Fruit fly (Drosophila melanogaster) whole organism, embryonic: ENCODE measurements around the gene CG13833.

ENCODE experiments used
- Adf1 ChIP-seq: fragments of 200-800 bp; sonication (Bioruptor generic); IDR thresholded peaks from 2 replicates; pipeline ENCODE4 v1.3.6; 2022; ENCODE audit warnings: missing biosample characterization, missing genetic modification characterization
- B-H1 ChIP-seq: fragments of 200-800 bp; sonication (Bioruptor generic); IDR thresholded peaks from 3 replicates; pipeline ENCODE4 v1.3.6; 2022; ENCODE audit warnings: missing biosample characterization, missing genetic modification characterization
- CG10543 ChIP-seq: fragments of 200-800 bp; sonication (Bioruptor generic); optimal IDR thresholded peaks from 3 replicates; lab custom pipeline; 2017; ENCODE audit warnings: missing biosample characterization, mild to moderate bottlenecking, missing genetic modification characterization, moderate library complexity
- CG10565 ChIP-seq: fragments of 200-800 bp; sonication (Bioruptor generic); optimal IDR thresholded peaks from 3 replicates; lab custom pipeline; 2016; ENCODE audit warnings: missing biosample characterization, mild to moderate bottlenecking, missing genetic modification characterization
- CG1233 ChIP-seq: fragments of 200-800 bp; sonication (Bioruptor generic); optimal IDR thresholded peaks from 4 replicates; lab custom pipeline; 2018; ENCODE audit warnings: missing biosample characterization, mild to moderate bottlenecking, missing genetic modification characterization
- CG13296 ChIP-seq: fragments of 200-800 bp; sonication (Bioruptor generic); optimal IDR thresholded peaks from 3 replicates; lab custom pipeline; 2018; ENCODE audit warnings: missing biosample characterization, mild to moderate bottlenecking, missing genetic modification characterization
- CG14014 ChIP-seq: fragments of 200-800 bp; sonication (Bioruptor generic); IDR thresholded peaks from 2 replicates; pipeline ENCODE4 v1.3.6; 2022; ENCODE audit warnings: missing biosample characterization, missing genetic modification characterization
- CG15073 ChIP-seq: fragments of 200-800 bp; sonication (Bioruptor generic); optimal IDR thresholded peaks from 2 replicates; lab custom pipeline; 2016; ENCODE audit warnings: missing biosample characterization, missing genetic modification characterization
- CG1529 ChIP-seq: fragments of 200-800 bp; sonication (Bioruptor generic); optimal IDR thresholded peaks from 3 replicates; lab custom pipeline; 2018; ENCODE audit warnings: missing biosample characterization, missing genetic modification characterization
- CG1602 ChIP-seq: fragments of 200-800 bp; sonication (Bioruptor generic); optimal IDR thresholded peaks from 3 replicates; lab custom pipeline; 2016; ENCODE audit warnings: missing biosample characterization, missing genetic modification characterization
- CG18764 ChIP-seq: fragments of 200-800 bp; sonication (Bioruptor generic); optimal IDR thresholded peaks from 3 replicates; lab custom pipeline; 2016; ENCODE audit warnings: missing biosample characterization, missing genetic modification characterization
- CG2116 ChIP-seq: fragments of 200-800 bp; sonication (Bioruptor generic); optimal IDR thresholded peaks from 3 replicates; lab custom pipeline; 2018; ENCODE audit warnings: missing biosample characterization, mild to moderate bottlenecking, missing genetic modification characterization
- CG2129 ChIP-seq: fragments of 200-800 bp; sonication (Bioruptor generic); IDR thresholded peaks from 2 replicates; pipeline ENCODE4 v1.3.6; 2022; ENCODE audit warnings: missing biosample characterization, missing genetic modification characterization; ENCODE audit not compliant: partially characterized antibody
- CG32532 ChIP-seq: fragments of 200-800 bp; sonication (Bioruptor generic); IDR thresholded peaks from 2 replicates; pipeline ENCODE4 v1.3.6; 2022; ENCODE audit warnings: missing biosample characterization, missing genetic modification characterization
- CG33213 ChIP-seq: fragments of 200-800 bp; sonication (Bioruptor generic); optimal IDR thresholded peaks from 3 replicates; lab custom pipeline; 2016; ENCODE audit warnings: missing biosample characterization, missing genetic modification characterization
- CG34224 ChIP-seq: fragments of 200-800 bp; sonication (Bioruptor generic); IDR thresholded peaks from 3 replicates; pipeline ENCODE4 v1.3.6; 2022; ENCODE audit warnings: missing biosample characterization, missing genetic modification characterization; ENCODE audit not compliant: partially characterized antibody
- CG3726 ChIP-seq: fragments of 200-800 bp; sonication (Bioruptor generic); IDR thresholded peaks from 3 replicates; pipeline ENCODE4, ENCODE4 v1.3.6; 2022; ENCODE audit warnings: missing biosample characterization, missing genetic modification characterization
- CG6683 ChIP-seq: fragments of 200-800 bp; sonication (Bioruptor generic); optimal IDR thresholded peaks from 2 replicates; lab custom pipeline; 2017; ENCODE audit warnings: missing biosample characterization, mild to moderate bottlenecking, missing genetic modification characterization, missing genetic modification reagents
- CG7786 ChIP-seq: fragments of 200-800 bp; sonication (Bioruptor generic); optimal IDR thresholded peaks from 2 replicates; lab custom pipeline; 2016; ENCODE audit warnings: missing biosample characterization, missing genetic modification characterization
- CG8281 ChIP-seq: fragments of 200-800 bp; sonication (Bioruptor generic); optimal IDR thresholded peaks from 2 replicates; lab custom pipeline; 2018; ENCODE audit warnings: missing biosample characterization, mild to moderate bottlenecking, missing genetic modification characterization, moderate library complexity
- CG8290 ChIP-seq, 3 experiments: fragments of 200-800 bp; sonication (Bioruptor generic); optimal IDR thresholded peaks; 2 replicates each; lab custom pipeline; 2016 to 2019; ENCODE audit warnings: missing biosample characterization in 3 of 3, missing genetic modification characterization in 3 of 3, mild to moderate bottlenecking in 2 of 3, moderate library complexity in 1 of 3
- CG8478 ChIP-seq: fragments of >200 bp; optimal IDR thresholded peaks from 2 replicates; lab custom pipeline; 2018
- CG9876 ChIP-seq: fragments of 200-800 bp; sonication (Bioruptor generic); optimal IDR thresholded peaks from 2 replicates; lab custom pipeline; 2016; ENCODE audit warnings: missing biosample characterization, missing genetic modification characterization
- CrebB ChIP-seq: fragments of 200-800 bp; sonication (Bioruptor generic); optimal IDR thresholded peaks from 3 replicates; lab custom pipeline; 2018; ENCODE audit warnings: missing biosample characterization, mild to moderate bottlenecking, missing genetic modification characterization
- Deaf1 ChIP-seq: fragments of 200-800 bp; optimal IDR thresholded peaks from 3 replicates; lab custom pipeline; 2019; ENCODE audit warnings: missing biosample characterization, mild to moderate bottlenecking, missing genetic modification characterization, moderate library complexity
- Gug ChIP-seq: fragments of 200-800 bp; sonication (Bioruptor generic); IDR thresholded peaks from 4 replicates; pipeline ENCODE4 v1.3.6; 2022; ENCODE audit warnings: missing biosample characterization, missing genetic modification characterization
- Max ChIP-seq: fragments of 200-800 bp; sonication (Bioruptor generic); optimal IDR thresholded peaks from 2 replicates; lab custom pipeline; 2016; ENCODE audit warnings: missing biosample characterization, mild to moderate bottlenecking, missing genetic modification characterization
- NfI ChIP-seq: fragments of 200-800 bp; sonication (Bioruptor generic); optimal IDR thresholded peaks from 3 replicates; lab custom pipeline; 2018; ENCODE audit warnings: missing biosample characterization, mild to moderate bottlenecking, missing genetic modification characterization, moderate library complexity
- Rfx ChIP-seq: fragments of 200-800 bp; sonication (Bioruptor generic); IDR thresholded peaks from 2 replicates; pipeline ENCODE4 v1.3.6; 2022; ENCODE audit warnings: missing biosample characterization, missing genetic modification characterization
- Sox100B ChIP-seq: fragments of 200-800 bp; sonication (Bioruptor generic); optimal IDR thresholded peaks from 3 replicates; lab custom pipeline; 2018; ENCODE audit warnings: missing biosample characterization, mild to moderate bottlenecking, missing genetic modification characterization
- Sox102F ChIP-seq: fragments of 200-800 bp; sonication (Bioruptor generic); optimal IDR thresholded peaks from 2 replicates; lab custom pipeline; 2018; ENCODE audit warnings: missing biosample characterization, mild to moderate bottlenecking, missing genetic modification characterization, moderate library complexity
- Ssrp ChIP-seq: fragments of 200-800 bp; sonication (Bioruptor generic); optimal IDR thresholded peaks from 2 replicates; lab custom pipeline; 2018; ENCODE audit warnings: missing biosample characterization, mild to moderate bottlenecking, missing genetic modification characterization, moderate library complexity
- Xrp1 ChIP-seq: fragments of 200-800 bp; sonication (Bioruptor generic); IDR thresholded peaks from 2 replicates; pipeline ENCODE4 v1.3.6; 2022; ENCODE audit warnings: missing biosample characterization, missing genetic modification characterization
- abd-A ChIP-seq: fragments of 200-800 bp; sonication (Bioruptor generic); optimal IDR thresholded peaks from 3 replicates; lab custom pipeline; 2019; ENCODE audit warnings: missing biosample characterization, mild to moderate bottlenecking, missing genetic modification characterization, moderate library complexity
- chn ChIP-seq: fragments of 200-800 bp; sonication (Bioruptor generic); optimal IDR thresholded peaks from 2 replicates; lab custom pipeline; 2016; ENCODE audit warnings: missing biosample characterization, missing genetic modification characterization
- ci ChIP-seq: fragments of 200-800 bp; sonication (Bioruptor generic); IDR thresholded peaks from 3 replicates; pipeline ENCODE4 v1.3.6; 2022; ENCODE audit warnings: missing biosample characterization, missing genetic modification characterization
- crp ChIP-seq, 2 experiments: fragments of 200-800 bp; sonication (Bioruptor generic); optimal IDR thresholded peaks; 2 replicates in 1 of 2; 3 replicates in 1 of 2; lab custom pipeline; 2017; ENCODE audit warnings: missing biosample characterization in 2 of 2, missing genetic modification characterization in 2 of 2, mild to moderate bottlenecking in 1 of 2, moderate library complexity in 1 of 2
- dpn ChIP-seq, 2 experiments: fragments of 200-800 bp; sonication (Bioruptor generic); optimal IDR thresholded peaks; 3 replicates each; lab custom pipeline; 2016; ENCODE audit warnings: missing biosample characterization in 2 of 2, missing genetic modification characterization in 2 of 2
- gcm2 ChIP-seq: fragments of 200-800 bp; sonication (Bioruptor generic); optimal IDR thresholded peaks from 2 replicates; lab custom pipeline; 2016; ENCODE audit warnings: missing biosample characterization, missing genetic modification characterization
- jing ChIP-seq: fragments of 200-800 bp; sonication (Bioruptor generic); optimal IDR thresholded peaks from 2 replicates; lab custom pipeline; 2018; ENCODE audit warnings: missing biosample characterization, mild to moderate bottlenecking, missing genetic modification characterization
- mld ChIP-seq: fragments of 200-800 bp; sonication (Bioruptor generic); IDR thresholded peaks from 3 replicates; pipeline ENCODE4 v1.3.6; 2022; ENCODE audit warnings: missing biosample characterization, missing genetic modification characterization; ENCODE audit not compliant: partially characterized antibody
- odd ChIP-seq: fragments of 200-800 bp; sonication (Bioruptor generic); optimal IDR thresholded peaks from 2 replicates; lab custom pipeline; 2017; ENCODE audit warnings: missing biosample characterization, mild to moderate bottlenecking, missing genetic modification characterization
- phol ChIP-seq: fragments of 200-800 bp; sonication (Bioruptor generic); optimal IDR thresholded peaks from 3 replicates; lab custom pipeline; 2018; ENCODE audit warnings: missing biosample characterization, mild to moderate bottlenecking, missing genetic modification characterization, moderate library complexity
- ro ChIP-seq: fragments of 200-800 bp; sonication (Bioruptor generic); IDR thresholded peaks from 2 replicates; pipeline ENCODE4 v1.3.6; 2022; ENCODE audit warnings: missing biosample characterization, missing genetic modification characterization
- salm ChIP-seq: fragments of 200-800 bp; sonication (Bioruptor generic); optimal IDR thresholded peaks from 2 replicates; lab custom pipeline; 2018; ENCODE audit warnings: missing biosample characterization, mild to moderate bottlenecking, missing genetic modification characterization
- stc ChIP-seq: fragments of 200-800 bp; sonication (Bioruptor generic); IDR thresholded peaks from 2 replicates; pipeline ENCODE4 v1.3.6; 2022; ENCODE audit warnings: missing biosample characterization, missing genetic modification characterization
- sug ChIP-seq: fragments of 200-800 bp; optimal IDR thresholded peaks from 2 replicates; lab custom pipeline; 2019; ENCODE audit warnings: missing biosample characterization, mild to moderate bottlenecking, missing genetic modification characterization, moderate library complexity
- tll ChIP-seq, 2 experiments: fragments of 200-800 bp in 1 of 2; fragments of >200 bp in 1 of 2; sonication (Bioruptor generic) in 1 of 2; optimal IDR thresholded peaks; 2 replicates each; lab custom pipeline; 2017 to 2019; ENCODE audit warnings: missing biosample characterization in 2 of 2, missing genetic modification characterization in 2 of 2, mild to moderate bottlenecking in 1 of 2, moderate library complexity in 1 of 2
- toy ChIP-seq: fragments of 200-800 bp; sonication (Bioruptor generic); IDR thresholded peaks from 2 replicates; pipeline ENCODE4 v1.3.6; 2022; ENCODE audit warnings: missing biosample characterization, missing genetic modification characterization
- ttk ChIP-seq: fragments of 200-800 bp; sonication (Bioruptor generic); IDR thresholded peaks from 2 replicates; pipeline ENCODE4 v2.1.2; 2022; ENCODE audit warnings: missing biosample characterization, missing genetic modification characterization

CG13833 gene

dm6 chr3R:23046529-23046943 lies 11.2 kb upstream of the CG13833 start (continued):
- 0 out of 3 replicates have a peak, but pooled peaks have one; percentile 39 for TF ChIP-seq ci
- TF ChIP-seq CG2116: no peak
- TF ChIP-seq sug (tag; lab: Kevin White, UChicago): no peak
- 0 out of 2 replicates have a peak, but pooled peaks have one; percentile 12 for TF ChIP-seq toy (GFP tag; lab: Robert Waterston, UW)
- TF ChIP-seq CG34224 (GFP tag; lab: Robert Waterston, UW): no peak
- no peak for TF ChIP-seq CG15073
- TF ChIP-seq crp (GFP tag; optimal IDR thresholded peaks at IDR 0.05; lab: Kevin White, UChicago): no peak
- peak; percentile 61; the same call in 2 of the 4 replicates for TF ChIP-seq Gug (GFP tag; lab: Robert Waterston, UW)
- peak; percentile 81 for TF ChIP-seq Rfx (GFP tag; lab: Robert Waterston, UW)
- no peak for TF ChIP-seq salm
- TF ChIP-seq odd (GFP tag; lab: Kevin White, UChicago): no peak
- peak; percentile 22 for TF ChIP-seq CG1233 (GFP tag; lab: Kevin White, UChicago)
- TF ChIP-seq CG9876: no peak
- no peak for TF ChIP-seq CG33213 (GFP tag; lab: Kevin White, UChicago)
- TF ChIP-seq Deaf1 (tag; lab: Kevin White, UChicago): no peak
- peak; percentile 5 for TF ChIP-seq Ssrp
- no peak for TF ChIP-seq CG8281 (tag; lab: Kevin White, UChicago)
- TF ChIP-seq Xrp1: peak; percentile 31; the same call in 1 of the 2 replicates
- no peak for TF ChIP-seq CG1602 (GFP tag; lab: Kevin White, UChicago)
- peak; percentile 51 for TF ChIP-seq Sox102F
- peak; percentile 65 for TF ChIP-seq CG14014 (GFP tag; lab: Robert Waterston, UW)
- no peak for TF ChIP-seq CG1529 (GFP tag; lab: Kevin White, UChicago)
- TF ChIP-seq phol (tag; lab: Kevin White, UChicago): no peak
- TF ChIP-seq CG6683 (GFP tag; lab: Kevin White, UChicago): no peak
- TF ChIP-seq chn (GFP tag; lab: Kevin White, UChicago): peak; percentile 13
- TF ChIP-seq stc: peak; percentile 25; the same call in 1 of the 2 replicates
- TF ChIP-seq CG18764 (GFP tag; lab: Kevin White, UChicago): no peak
- no peak for TF ChIP-seq CrebB (tag; lab: Kevin White, UChicago)
- TF ChIP-seq jing (GFP tag; lab: Kevin White, UChicago): no peak
- peak; percentile 84 for TF ChIP-seq CG32532 (GFP tag; lab: Robert Waterston, UW)
- peak; percentile 60 for TF ChIP-seq abd-A (tag; lab: Kevin White, UChicago)
- no peak for TF ChIP-seq Sox100B (GFP tag; lab: Kevin White, UChicago)
- TF ChIP-seq CG2129: no peak
- no peak for TF ChIP-seq CG3726
- peak; percentile 59 for TF ChIP-seq CG7786 (GFP tag; lab: Kevin White, UChicago)
- TF ChIP-seq dpn (GFP tag; optimal IDR thresholded peaks at IDR 0.05; lab: Kevin White, UChicago): peak; percentile 7 to 57
- no peak for TF ChIP-seq mld (GFP tag; lab: Robert Waterston, UW)
- TF ChIP-seq Max (GFP tag; lab: Kevin White, UChicago): no peak
- no peak for TF ChIP-seq tll (GFP tag; optimal IDR thresholded peaks at IDR 0.05; lab: Kevin White, UChicago)
- TF ChIP-seq CG8478 (lab: Kevin White, UChicago): no peak
- TF ChIP-seq CG13296 (GFP tag; lab: Kevin White, UChicago): peak; percentile 4
- no peak for TF ChIP-seq gcm2 (GFP tag; lab: Kevin White, UChicago)
- no peak for TF ChIP-seq CG8290 (GFP tag; optimal IDR thresholded peaks at IDR 0.05; lab: Kevin White, UChicago)
- peak in 1 of 2 experiments; percentile 77 for TF ChIP-seq CG8290 (tag; optimal IDR thresholded peaks at IDR 0.05; lab: Kevin White, UChicago)
- no peak for TF ChIP-seq CG10565 (GFP tag; lab: Kevin White, UChicago)
- 0 out of 2 replicates have a peak, but pooled peaks have one; percentile 29 for TF ChIP-seq ttk (GFP tag; lab: Robert Waterston, UW)
- no peak for TF ChIP-seq B-H1 (GFP tag; lab: Robert Waterston, UW)
- TF ChIP-seq Adf1: peak; percentile 28; the same call in 1 of the 2 replicates
- no peak for TF ChIP-seq ro (GFP tag; lab: Robert Waterston, UW)
- TF ChIP-seq NfI (GFP tag; lab: Kevin White, UChicago): peak; percentile 50
- TF ChIP-seq CG10543 (GFP tag; lab: Kevin White, UChicago): peak; percentile 4
